Fruit fly (Drosophila melanogaster) whole organism, embryonic: ENCODE data around the gene wfs1.
A peak's percentile ranks its signal among the peaks of the same experiment; 100 is the strongest.

ENCODE experiments used
- Bteb2 ChIP-seq: fragments of 200-800 bp; sonication (Bioruptor generic); optimal IDR thresholded peaks from 2 replicates; lab custom pipeline; 2016; ENCODE audit warnings: missing biosample characterization, missing genetic modification characterization
- CG11247 ChIP-seq: fragments of 200-800 bp; sonication (Bioruptor generic); IDR thresholded peaks from 2 replicates; pipeline ENCODE4 v1.3.6; 2022; ENCODE audit warnings: missing biosample characterization, missing genetic modification characterization
- CG13624 ChIP-seq: fragments of 200-800 bp; sonication (Bioruptor generic); optimal IDR thresholded peaks from 2 replicates; lab custom pipeline; 2016; ENCODE audit warnings: missing biosample characterization, missing genetic modification characterization
- CG14441 ChIP-seq: fragments of 200-800 bp; sonication (Bioruptor generic); IDR thresholded peaks from 2 replicates; pipeline ENCODE4 v1.3.6; 2022; ENCODE audit warnings: missing biosample characterization, missing genetic modification characterization
- CG15601 ChIP-seq: fragments of 200-800 bp; sonication (Bioruptor generic); optimal IDR thresholded peaks from 3 replicates; lab custom pipeline; 2019; ENCODE audit warnings: missing biosample characterization, mild to moderate bottlenecking, missing genetic modification characterization, moderate library complexity
- CG1603 ChIP-seq: fragments of 200-800 bp; sonication (Bioruptor generic); optimal IDR thresholded peaks from 2 replicates; lab custom pipeline; 2019; ENCODE audit warnings: missing biosample characterization, mild to moderate bottlenecking, missing genetic modification characterization, moderate library complexity
- CG17385 ChIP-seq: fragments of 200-800 bp; sonication (Bioruptor generic); optimal IDR thresholded peaks from 3 replicates; lab custom pipeline; 2018; ENCODE audit warnings: missing biosample characterization, mild to moderate bottlenecking, missing genetic modification characterization
- CG17568 ChIP-seq: fragments of 200-800 bp; sonication (Bioruptor generic); optimal IDR thresholded peaks from 2 replicates; lab custom pipeline; 2018; ENCODE audit warnings: missing biosample characterization, mild to moderate bottlenecking, missing genetic modification characterization, moderate library complexity
- CG17912 ChIP-seq: fragments of 200-800 bp; sonication (Bioruptor generic); optimal IDR thresholded peaks from 2 replicates; lab custom pipeline; 2018; ENCODE audit warnings: missing biosample characterization, mild to moderate bottlenecking, missing genetic modification characterization
- CG18599 ChIP-seq: fragments of 200-800 bp; sonication (Bioruptor generic); optimal IDR thresholded peaks from 3 replicates; lab custom pipeline; 2017; ENCODE audit warnings: missing biosample characterization, missing genetic modification characterization, mild to moderate bottlenecking, moderate library complexity, missing genetic modification reagents
- CG2120 ChIP-seq: fragments of 200-800 bp; sonication (Bioruptor generic); optimal IDR thresholded peaks from 3 replicates; lab custom pipeline; 2016; ENCODE audit warnings: missing biosample characterization, missing genetic modification characterization
- CG2712 ChIP-seq: fragments of 200-800 bp; optimal IDR thresholded peaks from 3 replicates; lab custom pipeline; 2019; ENCODE audit warnings: missing biosample characterization, mild to moderate bottlenecking, missing genetic modification characterization, moderate library complexity
- CG31224 ChIP-seq: fragments of 200-800 bp; sonication (Bioruptor generic); IDR thresholded peaks from 2 replicates; pipeline ENCODE4 v1.3.6; 2022; ENCODE audit warnings: missing biosample characterization, missing genetic modification characterization
- CG32532 ChIP-seq: fragments of 200-800 bp; sonication (Bioruptor generic); IDR thresholded peaks from 2 replicates; pipeline ENCODE4 v1.3.6; 2022; ENCODE audit warnings: missing biosample characterization, missing genetic modification characterization
- CG32772 ChIP-seq: fragments of 200-800 bp; sonication (Bioruptor generic); IDR thresholded peaks from 2 replicates; pipeline ENCODE4 v1.3.6; 2022; ENCODE audit warnings: missing biosample characterization, missing genetic modification characterization
- CG33557 ChIP-seq: fragments of 200-800 bp; sonication (Bioruptor generic); optimal IDR thresholded peaks from 2 replicates; lab custom pipeline; 2019; ENCODE audit warnings: missing biosample characterization, mild to moderate bottlenecking, missing genetic modification characterization, moderate library complexity
- CG9876 ChIP-seq: fragments of 200-800 bp; sonication (Bioruptor generic); optimal IDR thresholded peaks from 2 replicates; lab custom pipeline; 2016; ENCODE audit warnings: missing biosample characterization, missing genetic modification characterization
- CG9932 ChIP-seq: fragments of 200-800 bp; sonication (Bioruptor generic); IDR thresholded peaks from 2 replicates; pipeline ENCODE4 v1.3.6; 2022; ENCODE audit warnings: missing biosample characterization, missing genetic modification characterization
- D19A ChIP-seq: fragments of 200-800 bp; optimal IDR thresholded peaks from 3 replicates; lab custom pipeline; 2019; ENCODE audit warnings: missing biosample characterization, mild to moderate bottlenecking, missing genetic modification characterization, moderate library complexity
- Dbx ChIP-seq: fragments of 200-800 bp; sonication (Bioruptor generic); IDR thresholded peaks from 3 replicates; pipeline ENCODE4 v1.3.6; 2022; ENCODE audit warnings: missing biosample characterization, missing genetic modification characterization
- Drgx ChIP-seq: fragments of 200-800 bp; sonication (Bioruptor generic); IDR thresholded peaks from 2 replicates; pipeline ENCODE4 v1.3.6; 2022; ENCODE audit warnings: missing biosample characterization, missing genetic modification characterization
- Ets65A ChIP-seq: fragments of 200-800 bp; sonication (Bioruptor generic); peaks from one replicate; lab custom pipeline; 2016; ENCODE audit warnings: missing biosample characterization, missing genetic modification characterization
- Hey ChIP-seq: fragments of 200-800 bp; sonication (Bioruptor generic); optimal IDR thresholded peaks from 3 replicates; lab custom pipeline; 2018; ENCODE audit warnings: missing biosample characterization, mild to moderate bottlenecking, missing genetic modification characterization
- Kr ChIP-seq: fragments of 200-800 bp; sonication (Bioruptor generic); optimal IDR thresholded peaks from 2 replicates; lab custom pipeline; 2017; ENCODE audit warnings: missing biosample characterization, mild to moderate bottlenecking, missing genetic modification characterization
- Med ChIP-seq: fragments of 200-800 bp; sonication (Bioruptor generic); peaks from one replicate; lab custom pipeline; 2016; ENCODE audit warnings: missing biosample characterization, missing genetic modification characterization, mild to moderate bottlenecking, inconsistent platforms, moderate library complexity
- Nf-YC ChIP-seq: fragments of 200-800 bp; optimal IDR thresholded peaks from 3 replicates; lab custom pipeline; 2019; ENCODE audit warnings: missing biosample characterization, mild to moderate bottlenecking, missing genetic modification characterization, moderate library complexity
- Oli ChIP-seq: fragments of 200-800 bp; sonication (Bioruptor generic); optimal IDR thresholded peaks from 2 replicates; lab custom pipeline; 2018; ENCODE audit warnings: missing biosample characterization, mild to moderate bottlenecking, missing genetic modification characterization, moderate library complexity
- Opbp ChIP-seq: fragments of 200-800 bp; sonication (Bioruptor generic); IDR thresholded peaks from 3 replicates; pipeline ENCODE4 v1.3.6; 2022; ENCODE audit warnings: missing biosample characterization, missing genetic modification characterization; ENCODE audit not compliant: partially characterized antibody
- Pdp1 ChIP-seq, 2 experiments: fragments of 200-800 bp; sonication (Bioruptor generic); optimal IDR thresholded peaks; 3 replicates each; lab custom pipeline; 2016; ENCODE audit warnings: missing biosample characterization in 2 of 2, missing genetic modification characterization in 2 of 2, mild to moderate bottlenecking in 1 of 2, moderate library complexity in 1 of 2
- Ptx1 ChIP-seq: fragments of 200-800 bp; sonication (Bioruptor generic); IDR thresholded peaks from 2 replicates; pipeline ENCODE4 v1.3.6; 2022; ENCODE audit warnings: missing biosample characterization, missing genetic modification characterization
- Rfx ChIP-seq: fragments of 200-800 bp; sonication (Bioruptor generic); IDR thresholded peaks from 2 replicates; pipeline ENCODE4 v1.3.6; 2022; ENCODE audit warnings: missing biosample characterization, missing genetic modification characterization
- Sry-δ ChIP-seq: fragments of 200-800 bp; sonication (Bioruptor generic); optimal IDR thresholded peaks from 2 replicates; lab custom pipeline; 2016; ENCODE audit warnings: missing biosample characterization, missing genetic modification characterization
- Xbp1 ChIP-seq: fragments of 200-800 bp; sonication (Bioruptor generic); optimal IDR thresholded peaks from 3 replicates; lab custom pipeline; 2016; ENCODE audit warnings: missing biosample characterization, mild to moderate bottlenecking, missing genetic modification characterization
- ato ChIP-seq: fragments of 200-800 bp; sonication (Bioruptor generic); IDR thresholded peaks from 2 replicates; pipeline ENCODE4 v1.3.6; 2022; ENCODE audit warnings: missing biosample characterization, missing genetic modification characterization; ENCODE audit not compliant: partially characterized antibody
- br ChIP-seq: fragments of >200 bp; optimal IDR thresholded peaks from 2 replicates; lab custom pipeline; 2017
- dysf ChIP-seq: fragments of 200-800 bp; sonication (Bioruptor generic); IDR thresholded peaks from 3 replicates; pipeline ENCODE4 v1.3.6; 2022; ENCODE audit warnings: missing biosample characterization, missing genetic modification characterization
- fd102C ChIP-seq: fragments of 200-800 bp; sonication (Bioruptor generic); optimal IDR thresholded peaks from 2 replicates; lab custom pipeline; 2018; ENCODE audit warnings: missing biosample characterization, mild to moderate bottlenecking, missing genetic modification characterization, moderate library complexity
- gsb-n ChIP-seq: fragments of 200-800 bp; sonication (Bioruptor generic); optimal IDR thresholded peaks from 3 replicates; lab custom pipeline; 2018; ENCODE audit warnings: missing biosample characterization, mild to moderate bottlenecking, missing genetic modification characterization
- kay ChIP-seq: fragments of 200-800 bp; sonication (Bioruptor generic); optimal IDR thresholded peaks from 2 replicates; lab custom pipeline; 2016; ENCODE audit warnings: missing biosample characterization, missing genetic modification characterization
- lov ChIP-seq, 2 experiments: fragments of 200-800 bp in 1 of 2; fragments of >200 bp in 1 of 2; sonication (Bioruptor generic) in 1 of 2; IDR thresholded peaks in 1 of 2; optimal IDR thresholded peaks in 1 of 2; 2 replicates in 1 of 2; 3 replicates in 1 of 2; pipeline versions ENCODE4 v1.3.6 to Lab custom; 2017 to 2022; ENCODE audit warnings: missing biosample characterization in 1 of 2, missing genetic modification characterization in 1 of 2
- pan ChIP-seq, 4 experiments: fragments of >200 bp in 3 of 4; fragments of 200-800 bp in 1 of 4; sonication (Bioruptor generic) in 1 of 4; optimal IDR thresholded peaks in 3 of 4; IDR thresholded peaks in 1 of 4; 2 replicates each; pipeline versions ENCODE4 v1.3.6 to Lab custom; 2017 to 2022; ENCODE audit warnings: missing biosample characterization in 2 of 4, missing genetic modification characterization in 2 of 4, mixed read lengths in 1 of 4
- sens ChIP-seq: fragments of 200-800 bp; sonication (Bioruptor generic); peaks from one replicate; lab custom pipeline; 2016; ENCODE audit warnings: missing biosample characterization, missing genetic modification characterization
- sens-2 ChIP-seq: fragments of 200-800 bp; sonication (Bioruptor generic); IDR thresholded peaks from 2 replicates; pipeline ENCODE4 v1.3.6; 2022; ENCODE audit warnings: missing biosample characterization, missing genetic modification characterization
- sqz ChIP-seq: fragments of 200-800 bp; sonication (Bioruptor generic); optimal IDR thresholded peaks from 3 replicates; lab custom pipeline; 2018; ENCODE audit warnings: missing biosample characterization, mild to moderate bottlenecking, missing genetic modification characterization
- toy ChIP-seq: fragments of 200-800 bp; sonication (Bioruptor generic); IDR thresholded peaks from 2 replicates; pipeline ENCODE4 v1.3.6; 2022; ENCODE audit warnings: missing biosample characterization, missing genetic modification characterization

The wfs1 gene

dm6 chr3R:22727857-22728256, 37.7 kb upstream of the wfs1 start (continued):
- TF ChIP-seq sens-2 (GFP tag; lab: Robert Waterston, UW): no peak
- no peak for TF ChIP-seq lov (optimal IDR thresholded peaks at IDR 0.05; lab: Kevin White, UChicago)
- no peak for TF ChIP-seq lov (GFP tag; IDR thresholded peaks at IDR 0.05; lab: Robert Waterston, UW)
- TF ChIP-seq Xbp1 (GFP tag; lab: Kevin White, UChicago): no peak
- no peak for TF ChIP-seq CG18599
- TF ChIP-seq sens (GFP tag; lab: Kevin White, UChicago): peak; percentile 22
- peak; percentile 73 for TF ChIP-seq Ptx1
- peak; percentile 27 for TF ChIP-seq CG2120
- peak; percentile 86 for TF ChIP-seq D19A
- TF ChIP-seq CG32532 (GFP tag; lab: Robert Waterston, UW): no peak
- TF ChIP-seq Drgx: peak; percentile 74
- TF ChIP-seq pan (optimal IDR thresholded peaks at IDR 0.05; lab: Kevin White, UChicago): no peak
- peak in 1 of 2 experiments; percentile 75 for TF ChIP-seq pan (GFP tag; optimal IDR thresholded peaks at IDR 0.05 in 1 of 2, IDR thresholded peaks at IDR 0.05 in 1 of 2)
- peak; percentile 7 for TF ChIP-seq Oli (tag; lab: Kevin White, UChicago)
- no peak for TF ChIP-seq CG9876 (GFP tag; lab: Kevin White, UChicago)
- TF ChIP-seq fd102C (GFP tag; lab: Kevin White, UChicago): no peak
- 0 out of 2 replicates have a peak, but pooled peaks have one; percentile 27 for TF ChIP-seq CG11247 (GFP tag; lab: Robert Waterston, UW)
- TF ChIP-seq CG2712 (tag; lab: Kevin White, UChicago): no peak
- TF ChIP-seq Kr: no peak
- TF ChIP-seq CG15601 (tag; lab: Kevin White, UChicago): no peak
- TF ChIP-seq Bteb2 (GFP tag; lab: Kevin White, UChicago): no peak
- no peak for TF ChIP-seq Sry-δ (GFP tag; lab: Kevin White, UChicago)
- no peak for TF ChIP-seq CG17568
- TF ChIP-seq br (lab: Kevin White, UChicago): no peak
- peak in 1 of 2 experiments; percentile 9 for TF ChIP-seq Pdp1 (GFP tag; optimal IDR thresholded peaks at IDR 0.05; lab: Kevin White, UChicago)
- peak; percentile 53 for TF ChIP-seq Rfx (GFP tag; lab: Robert Waterston, UW)
- TF ChIP-seq Hey (tag; lab: Kevin White, UChicago): no peak
- TF ChIP-seq CG17912: no peak
- TF ChIP-seq ato (GFP tag; lab: Robert Waterston, UW): no peak
- no peak for TF ChIP-seq Nf-YC (tag; lab: Kevin White, UChicago)
- TF ChIP-seq CG32772 (GFP tag; lab: Robert Waterston, UW): 0 out of 2 replicates have a peak, but pooled peaks have one; percentile 7
- TF ChIP-seq CG33557 (GFP tag; lab: Kevin White, UChicago): no peak
- no peak for TF ChIP-seq toy (GFP tag; lab: Robert Waterston, UW)
- no peak for TF ChIP-seq CG17385 (GFP tag; lab: Kevin White, UChicago)
- peak; percentile 84 for TF ChIP-seq Ets65A (GFP tag; lab: Kevin White, UChicago)
- TF ChIP-seq CG1603 (tag; lab: Kevin White, UChicago): peak; percentile 30
- no peak for TF ChIP-seq Dbx (GFP tag; lab: Robert Waterston, UW)
- TF ChIP-seq kay: no peak
- no peak for TF ChIP-seq CG9932 (GFP tag; lab: Robert Waterston, UW)
- peak; percentile 46; the same call in 1 of the 3 replicates for TF ChIP-seq dysf (GFP tag; lab: Robert Waterston, UW)
- TF ChIP-seq Opbp (GFP tag; lab: Robert Waterston, UW): no peak
- peak; percentile 32; the same call in 1 of the 2 replicates for TF ChIP-seq CG14441 (GFP tag; lab: Robert Waterston, UW)
- 0 out of 2 replicates have a peak, but pooled peaks have one; percentile 12 for TF ChIP-seq CG31224
- TF ChIP-seq gsb-n: no peak
- peak; percentile 65 for TF ChIP-seq Med (GFP tag; lab: Kevin White, UChicago)
- TF ChIP-seq sqz: no peak
- peak; percentile 2 for TF ChIP-seq CG13624 (GFP tag; lab: Kevin White, UChicago)
